Worm (Caenorhabditis elegans) whole organism, L4 larva: ENCODE results near the gene T14G12.11.

Source experiments
- F26F4.8 ChIP-seq: fragments of 200-800 bp; sonication (Bioruptor generic); conservative IDR thresholded peaks from 2 replicates; pipeline ENCODE4 v1.3.6; 2022; ENCODE audit warnings: missing genetic modification characterization, missing compliant biosample characterization
- R02D3.7 ChIP-seq: fragments of 150-350 bp; sonication (generic microtip); optimal IDR thresholded peaks from 3 replicates; lab custom pipeline; 2014; ENCODE audit warnings: missing biosample characterization, missing genetic modification characterization
- Y105C5A.15 ChIP-seq: fragments of 200-800 bp; sonication (Bioruptor generic); IDR thresholded peaks from 2 replicates; pipeline ENCODE4 v1.3.6; 2022; ENCODE audit warnings: missing genetic modification characterization, missing compliant biosample characterization
- Y75B8A.6 ChIP-seq: fragments of 200-800 bp; sonication (Bioruptor generic); IDR thresholded peaks from 2 replicates; pipeline ENCODE4 v1.3.6; 2022; ENCODE audit warnings: missing genetic modification reagents, missing genetic modification characterization, missing compliant biosample characterization
- ZK337.2 ChIP-seq: fragments of 200-800 bp; sonication (Bioruptor generic); IDR thresholded peaks from 2 replicates; pipeline ENCODE4 v1.3.6; 2022; ENCODE audit warnings: missing genetic modification reagents, missing genetic modification characterization, missing compliant biosample characterization
- aha-1 ChIP-seq: fragments of 150-350 bp; peaks from one replicate; lab custom pipeline; 2014; ENCODE audit warnings: missing biosample characterization, missing genetic modification characterization
- attf-4 ChIP-seq: sonication (generic microtip); optimal IDR thresholded peaks from 3 replicates; lab custom pipeline; 2017; ENCODE audit warnings: missing biosample characterization, missing genetic modification characterization
- ceh-28 ChIP-seq: fragments of 150-350 bp; optimal IDR thresholded peaks from 2 replicates; lab custom pipeline; 2014; ENCODE audit warnings: missing biosample characterization, missing genetic modification reagents, missing genetic modification characterization
- ceh-82 ChIP-seq: sonication (generic microtip); optimal IDR thresholded peaks from 2 replicates; lab custom pipeline; 2017; ENCODE audit warnings: missing biosample characterization, missing genetic modification characterization
- ces-1 ChIP-seq: fragments of 150-350 bp; sonication (generic microtip); optimal IDR thresholded peaks from 4 replicates; lab custom pipeline; 2014; ENCODE audit warnings: missing biosample characterization, missing genetic modification reagents, missing genetic modification characterization
- daf-12 ChIP-seq: fragments of 150-350 bp; optimal IDR thresholded peaks from 2 replicates; lab custom pipeline; 2014; ENCODE audit warnings: missing biosample characterization, missing genetic modification reagents, missing genetic modification characterization
- daf-16 ChIP-seq, 3 experiments: sonication (generic microtip); optimal IDR thresholded peaks; 2 replicates each; lab custom pipeline; 2016 to 2017; ENCODE audit warnings: missing genetic modification characterization in 3 of 3, missing genetic modification reagents in 3 of 3, mild to moderate bottlenecking in 2 of 3, missing compliant biosample characterization in 2 of 3, missing biosample characterization in 1 of 3, moderate library complexity in 1 of 3
- dmd-8 ChIP-seq: fragments of 200-800 bp; sonication (Bioruptor generic); IDR thresholded peaks from 2 replicates; pipeline ENCODE4 v1.3.6; 2022; ENCODE audit warnings: missing genetic modification characterization, missing compliant biosample characterization
- dpl-1 ChIP-seq: fragments of 150-350 bp; optimal IDR thresholded peaks from 2 replicates; lab custom pipeline; 2014; ENCODE audit warnings: missing biosample characterization, missing genetic modification reagents, missing genetic modification characterization
- egl-43 ChIP-seq: fragments of 200-800 bp; sonication (Bioruptor generic); IDR thresholded peaks from 2 replicates; pipeline ENCODE4 v1.3.6; 2022; ENCODE audit warnings: missing genetic modification reagents, missing genetic modification characterization, missing compliant biosample characterization
- fkh-10 ChIP-seq: fragments of 150-350 bp; optimal IDR thresholded peaks from 2 replicates; lab custom pipeline; 2014; ENCODE audit warnings: missing biosample characterization, missing genetic modification reagents, missing genetic modification characterization
- hlh-30 ChIP-seq: sonication (generic microtip); optimal IDR thresholded peaks from 2 replicates; lab custom pipeline; 2017; ENCODE audit warnings: antibody characterized with exemption, mild to moderate bottlenecking, missing genetic modification characterization, missing compliant biosample characterization; ENCODE audit not compliant: insufficient read depth
- hmg-1.1 ChIP-seq: fragments of 200-800 bp; sonication (Bioruptor generic); IDR thresholded peaks from 2 replicates; pipeline ENCODE4 v1.3.6; 2022; ENCODE audit warnings: missing genetic modification reagents, missing genetic modification characterization, missing compliant biosample characterization
- lim-7 ChIP-seq: fragments of 200-800 bp; sonication (Bioruptor generic); IDR thresholded peaks from 2 replicates; pipeline ENCODE4 v1.3.6; 2022; ENCODE audit warnings: missing genetic modification characterization, missing compliant biosample characterization
- lin-29 ChIP-seq: fragments of 200-800 bp; sonication (Bioruptor generic); IDR thresholded peaks from 2 replicates; pipeline ENCODE4 v1.3.6; 2022; ENCODE audit warnings: missing genetic modification reagents, missing genetic modification characterization, missing compliant biosample characterization
- lsy-2 ChIP-seq, 2 experiments: fragments of 150-350 bp in 1 of 2; sonication (generic microtip) in 1 of 2; optimal IDR thresholded peaks; 2 replicates each; lab custom pipeline; 2014 to 2017; ENCODE audit warnings: missing biosample characterization in 2 of 2, missing genetic modification characterization in 2 of 2
- madf-5 ChIP-seq, 2 experiments: fragments of 200-800 bp; sonication (Bioruptor generic); IDR thresholded peaks; 2 replicates each; pipeline ENCODE4 v1.3.6; 2022; ENCODE audit warnings: missing compliant biosample characterization in 2 of 2, missing genetic modification characterization in 2 of 2
- mdl-1 ChIP-seq, 2 experiments: fragments of 150-350 bp in 1 of 2; sonication (generic microtip) in 1 of 2; optimal IDR thresholded peaks; 2 replicates each; lab custom pipeline; 2014 to 2017; ENCODE audit warnings: missing biosample characterization in 2 of 2, missing genetic modification characterization in 2 of 2
- mdt-29 ChIP-seq: fragments of 200-800 bp; sonication (Bioruptor generic); IDR thresholded peaks from 2 replicates; pipeline ENCODE4 v1.3.6; 2022; ENCODE audit warnings: missing genetic modification reagents, missing genetic modification characterization, missing compliant biosample characterization
- mes-2 ChIP-seq: sonication (generic microtip); optimal IDR thresholded peaks from 2 replicates; lab custom pipeline; 2016; ENCODE audit warnings: missing genotype, mild to moderate bottlenecking, missing genetic modification characterization, missing compliant biosample characterization; ENCODE audit not compliant: poor library complexity, severe bottlenecking
- mxl-2 ChIP-seq: fragments of 200-800 bp; sonication (Bioruptor generic); conservative IDR thresholded peaks from 2 replicates; pipeline ENCODE4 v1.3.6; 2022; ENCODE audit warnings: missing genetic modification reagents, missing genetic modification characterization, missing compliant biosample characterization
- nhr-102 ChIP-seq: sonication (generic microtip); optimal IDR thresholded peaks from 2 replicates; lab custom pipeline; 2016; ENCODE audit warnings: mild to moderate bottlenecking, missing genetic modification characterization, moderate library complexity, missing compliant biosample characterization
- nhr-28 ChIP-seq: fragments of 150-350 bp; optimal IDR thresholded peaks from 2 replicates; lab custom pipeline; 2014; ENCODE audit warnings: missing biosample characterization, missing genetic modification characterization
- nhr-42 ChIP-seq: fragments of 200-800 bp; sonication (Bioruptor generic); IDR thresholded peaks from 2 replicates; pipeline ENCODE4 v1.3.6; 2022; ENCODE audit warnings: missing genetic modification characterization, missing compliant biosample characterization
- nhr-48 ChIP-seq: sonication (generic microtip); optimal IDR thresholded peaks from 2 replicates; lab custom pipeline; 2016; ENCODE audit warnings: mild to moderate bottlenecking, missing genetic modification characterization, missing compliant biosample characterization
- nhr-76 ChIP-seq: fragments of 150-350 bp; optimal IDR thresholded peaks from 2 replicates; lab custom pipeline; 2014; ENCODE audit warnings: missing biosample characterization, missing genetic modification characterization
- pha-4 ChIP-seq, 2 experiments: fragments of 150-350 bp in 1 of 2; fragments of 200-800 bp in 1 of 2; sonication (Bioruptor generic) in 1 of 2; IDR thresholded peaks in 1 of 2; optimal IDR thresholded peaks in 1 of 2; 2 replicates each; pipeline versions ENCODE4 v1.3.6 to Lab custom; 2014 to 2022; ENCODE audit warnings: missing genetic modification characterization in 2 of 2, missing genetic modification reagents in 2 of 2, missing biosample characterization in 1 of 2, missing compliant biosample characterization in 1 of 2
- pqm-1 ChIP-seq: sonication (generic microtip); optimal IDR thresholded peaks from 2 replicates; lab custom pipeline; 2017; ENCODE audit warnings: missing biosample characterization, missing genetic modification characterization
- rbr-2 ChIP-seq: sonication (generic microtip); optimal IDR thresholded peaks from 2 replicates; lab custom pipeline; 2016; ENCODE audit warnings: missing genotype, missing genetic modification characterization, missing compliant biosample characterization
- spr-1 ChIP-seq: sonication (generic microtip); optimal IDR thresholded peaks from 2 replicates; lab custom pipeline; 2016; ENCODE audit warnings: mild to moderate bottlenecking, missing genetic modification characterization, missing compliant biosample characterization
- spr-3 ChIP-seq: fragments of 200-800 bp; sonication (Bioruptor generic); optimal IDR thresholded peaks from 2 replicates; lab custom pipeline; 2018; ENCODE audit warnings: mild to moderate bottlenecking, missing genetic modification characterization, missing compliant biosample characterization
- tag-97 ChIP-seq: fragments of 200-800 bp; sonication (Bioruptor generic); IDR thresholded peaks from 2 replicates; pipeline ENCODE4 v1.3.6; 2022; ENCODE audit warnings: missing genetic modification characterization, missing compliant biosample characterization
- unc-130 ChIP-seq: sonication (generic microtip); optimal IDR thresholded peaks from 2 replicates; lab custom pipeline; 2016; ENCODE audit warnings: missing genetic modification reagents, missing genetic modification characterization, missing compliant biosample characterization
- unc-39 ChIP-seq: sonication (generic microtip); optimal IDR thresholded peaks from 2 replicates; lab custom pipeline; 2017; ENCODE audit warnings: missing biosample characterization, missing genetic modification characterization
- unc-62 ChIP-seq, 3 experiments: fragments of 150-350 bp in 1 of 3; sonication (generic microtip); optimal IDR thresholded peaks in 2 of 3; peaks in 1 of 3; 1 replicate in 1 of 3; 2 replicates in 2 of 3; lab custom pipeline; 2014 to 2017; ENCODE audit warnings: missing biosample characterization in 3 of 3, missing genetic modification characterization in 3 of 3, missing genetic modification reagents in 3 of 3, missing genotype in 1 of 3
- vab-7 ChIP-seq: fragments of 200-800 bp; sonication (Bioruptor generic); IDR thresholded peaks from 2 replicates; pipeline ENCODE4 v1.3.6; 2022; ENCODE audit warnings: missing genetic modification reagents, missing genetic modification characterization, missing compliant biosample characterization
- zag-1 ChIP-seq: fragments of 150-350 bp; optimal IDR thresholded peaks from 2 replicates; lab custom pipeline; 2014; ENCODE audit warnings: missing biosample characterization, missing genetic modification characterization
- zfp-2 ChIP-seq: sonication (generic microtip); optimal IDR thresholded peaks from 2 replicates; lab custom pipeline; 2016; ENCODE audit warnings: mild to moderate bottlenecking, missing genetic modification characterization, missing compliant biosample characterization
- zip-11 ChIP-seq: fragments of 200-800 bp; sonication (Bioruptor generic); IDR thresholded peaks from 2 replicates; pipeline ENCODE4 v1.3.6; 2022; ENCODE audit warnings: missing genetic modification characterization, missing compliant biosample characterization
- ztf-11 ChIP-seq: fragments of 150-350 bp; optimal IDR thresholded peaks from 2 replicates; lab custom pipeline; 2014; ENCODE audit warnings: missing biosample characterization, missing genetic modification characterization

T14G12.11 gene

ce11 chrX:3762410-3762809 lies at the start of gene T14G12.11:
Gene T14G12.11 (minus strand): TSS chrX:3762547.
- TF ChIP-seq nhr-42 (GFP tag; lab: Robert Waterston, UW), result no peak
- TF ChIP-seq spr-3, result no peak
- TF ChIP-seq vab-7 (GFP tag; lab: Robert Waterston, UW), result no peak
- no peak for TF ChIP-seq pqm-1
- no peak for TF ChIP-seq unc-62 (GFP tag; optimal IDR thresholded peaks at IDR 0.05 in 1 of 2; lab: Kevin White, UChicago)
- no peak for TF ChIP-seq unc-62 (tag; optimal IDR thresholded peaks at IDR 0.05; lab: Kevin White, UChicago)
- no peak for TF ChIP-seq ceh-82 (tag; lab: Kevin White, UChicago)
- TF ChIP-seq Y75B8A.6 (GFP tag; lab: Robert Waterston, UW), result no peak
- peak; percentile 91 for TF ChIP-seq aha-1 (tag; lab: Kevin White, UChicago)

ce11 chrX:3807166-3807565 lies 44.8 kb upstream of the T14G12.11 start, which contains the start of gene F35A5.1:
Gene F35A5.1 (plus strand): TSS chrX:3807466.
- no peak for TF ChIP-seq zip-11
- no peak for TF ChIP-seq tag-97 (GFP tag; lab: Robert Waterston, UW)
- TF ChIP-seq lsy-2 (tag; optimal IDR thresholded peaks at IDR 0.05; lab: Kevin White, UChicago), result no peak
- TF ChIP-seq, all 104 proteins: peak for 0

- no peak for TF ChIP-seq hmg-1.1 (GFP tag; lab: Robert Waterston, UW)
- TF ChIP-seq mes-2, result no peak
- peak in 1 of 2 experiments; percentile 56 for TF ChIP-seq unc-62 (GFP tag; optimal IDR thresholded peaks at IDR 0.05 in 1 of 2; lab: Kevin White, UChicago)
- TF ChIP-seq unc-62 (tag; optimal IDR thresholded peaks at IDR 0.05; lab: Kevin White, UChicago), result no peak
- no peak for TF ChIP-seq ceh-28 (tag; lab: Kevin White, UChicago)
These were observed 42.5 kb upstream of the T14G12.11 start, which contains the start of gene F35A5.2 for ce11 chrX:3804837-3805236. Gene F35A5.2 (plus strand): TSS chrX:3805137.

- no peak for TF ChIP-seq F26F4.8
- TF ChIP-seq pha-4 (GFP tag; IDR thresholded peaks at IDR 0.05; lab: Robert Waterston, UW), result no peak
- TF ChIP-seq pha-4 (tag; optimal IDR thresholded peaks at IDR 0.05; lab: Kevin White, UChicago), result peak; percentile 89
- no peak for TF ChIP-seq nhr-76
- no peak for TF ChIP-seq zip-11
- peak; percentile 76 for TF ChIP-seq rbr-2 (tag; lab: Kevin White, UChicago)
- no peak for TF ChIP-seq pqm-1
- no peak for TF ChIP-seq zfp-2 (tag; lab: Kevin White, UChicago)
- TF ChIP-seq dpl-1 (GFP tag; lab: Kevin White, UChicago), result peak; percentile 69
- TF ChIP-seq unc-130, result no peak
- no peak for TF ChIP-seq egl-43 (GFP tag; lab: Robert Waterston, UW)
- TF ChIP-seq daf-16 (GFP tag; optimal IDR thresholded peaks at IDR 0.05; lab: Kevin White, UChicago), result peak in 1 of 2 experiments; percentile 80
- peak; percentile 63 for TF ChIP-seq daf-16 (tag; optimal IDR thresholded peaks at IDR 0.05; lab: Kevin White, UChicago)
- TF ChIP-seq unc-39 (tag; lab: Kevin White, UChicago), result no peak
- TF ChIP-seq lim-7 (GFP tag; lab: Robert Waterston, UW), result no peak
- no peak for TF ChIP-seq fkh-10 (GFP tag; lab: Kevin White, UChicago)
- no peak for TF ChIP-seq attf-4 (tag; lab: Kevin White, UChicago)
- TF ChIP-seq spr-1, result peak; percentile 16
- TF ChIP-seq ZK337.2, result no peak
- peak in 1 of 2 experiments; percentile 48 for TF ChIP-seq mdl-1 (tag; optimal IDR thresholded peaks at IDR 0.05; lab: Kevin White, UChicago)
- no peak for TF ChIP-seq ztf-11
- peak; percentile 63 for TF ChIP-seq hlh-30 (tag; lab: Kevin White, UChicago)
- peak; percentile 64 for TF ChIP-seq ces-1 (GFP tag; lab: Kevin White, UChicago)
- no peak for TF ChIP-seq daf-12 (tag; lab: Kevin White, UChicago)
- no peak for TF ChIP-seq Y105C5A.15
- no peak for TF ChIP-seq mdt-29
- peak; percentile 34 for TF ChIP-seq nhr-48 (tag; lab: Kevin White, UChicago)
- no peak for TF ChIP-seq zag-1 (tag; lab: Kevin White, UChicago)
- TF ChIP-seq lin-29, result no peak
- no peak for TF ChIP-seq madf-5 (GFP tag; IDR thresholded peaks at IDR 0.05; lab: Robert Waterston, UW)
- no peak for TF ChIP-seq mxl-2 (GFP tag; lab: Robert Waterston, UW)
- TF ChIP-seq nhr-28 (tag; lab: Kevin White, UChicago), result peak; percentile 58
- no peak for TF ChIP-seq nhr-102
- no peak for TF ChIP-seq R02D3.7 (tag; lab: Kevin White, UChicago)
- TF ChIP-seq aha-1 (tag; lab: Kevin White, UChicago), result peak; percentile 96
- no peak for TF ChIP-seq dmd-8 (GFP tag; lab: Robert Waterston, UW)
These were observed 41.0 kb upstream of the T14G12.11 start, which contains the start of gene F35A5.8 for ce11 chrX:3803314-3803713. Gene F35A5.8 (minus strand): TSS chrX:3803464.
